Worm (Caenorhabditis elegans): ENCODE results near the gene mpst-3.

DNA sequence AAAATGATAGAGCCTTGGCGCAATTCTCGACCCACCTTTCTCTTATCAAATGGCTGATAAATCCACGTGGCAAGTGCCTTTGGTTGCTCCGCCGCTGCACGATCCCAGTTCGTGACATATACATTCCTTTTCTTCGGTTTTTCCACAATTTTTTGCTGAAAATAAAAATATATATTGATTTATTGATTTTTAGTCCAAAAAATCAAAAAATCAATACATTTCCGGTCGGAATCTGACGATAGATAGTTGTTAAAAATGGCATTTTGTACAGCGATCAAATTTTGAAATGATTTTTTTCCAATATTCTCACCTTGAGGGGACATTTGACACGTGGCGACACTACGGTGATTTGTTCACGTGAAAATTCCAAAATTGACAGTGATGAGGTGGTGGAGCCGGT lies 48.3 kb downstream of the mpst-3 start:
- TF ChIP-seq grh-1 (GFP tag; IDR thresholded peaks at IDR 0.05) (no peak), nhr-71 (tag; optimal IDR thresholded peaks at IDR 0.05) (no peak), nhr-19 (GFP tag; conservative IDR thresholded peaks at IDR 0.05) (no peak), lin-39 (tag; optimal IDR thresholded peaks at IDR 0.05) (no peak), nhr-11 (tag; optimal IDR thresholded peaks at IDR 0.05) (no peak), egl-27 (tag; optimal IDR thresholded peaks at IDR 0.05) (no peak), skn-1 (tag; optimal IDR thresholded peaks at IDR 0.05) (no peak), lsy-2 (tag; optimal IDR thresholded peaks at IDR 0.05) (no peak), nhr-77 (tag; optimal IDR thresholded peaks at IDR 0.05) (no peak)
